Fruit fly (Drosophila melanogaster): ENCODE data around the gene CG32017.

CG32017 gene

dm6 chr4:1146456-1146855 is 15.5 kb downstream of the CG32017 start (continued):
- TF ChIP-seq Ets97D (GFP tag; optimal IDR thresholded peaks at IDR 0.05) (peak; percentile 71), Nf-YA (GFP tag; IDR thresholded peaks at IDR 0.05) (no peak), CG14710 (tag; optimal IDR thresholded peaks at IDR 0.05) (peak; percentile 2), CG12769 (tag; optimal IDR thresholded peaks at IDR 0.05) (peak; percentile 29), CkIIα-i1 (GFP tag; IDR thresholded peaks at IDR 0.05) (no peak), CG10147 (GFP tag; optimal IDR thresholded peaks at IDR 0.05) (no peak), CG17385 (GFP tag; optimal IDR thresholded peaks at IDR 0.05) (peak; percentile 38), luna (GFP tag; optimal IDR thresholded peaks at IDR 0.05) (no peak), Mrtf (GFP tag; IDR thresholded peaks at IDR 0.05) (no peak), peb (GFP tag; IDR thresholded peaks at IDR 0.05) (no peak), gcm (GFP tag; optimal IDR thresholded peaks at IDR 0.05) (no peak), CG12236 (GFP tag; optimal IDR thresholded peaks at IDR 0.05) (no peak), gcm2 (GFP tag; optimal IDR thresholded peaks at IDR 0.05) (no peak), phol (tag; optimal IDR thresholded peaks at IDR 0.05) (peak; percentile 7), pfk (GFP tag; optimal IDR thresholded peaks at IDR 0.05) (peak; percentile 67), CG34224 (GFP tag; IDR thresholded peaks at IDR 0.05; ENCODE audit: partially characterized antibody) (no peak), CG13296 (GFP tag; optimal IDR thresholded peaks at IDR 0.05) (peak; percentile 24), dpn (GFP tag; optimal IDR thresholded peaks at IDR 0.05) (peak in 1 of 2 experiments; percentile 24), ATbp (GFP tag; optimal IDR thresholded peaks at IDR 0.05) (no peak), HLH54F (GFP tag; optimal IDR thresholded peaks at IDR 0.05) (peak; percentile 13), E2f2 (GFP tag; IDR thresholded peaks at IDR 0.05) (no peak), scrt (GFP tag; optimal IDR thresholded peaks at IDR 0.05) (no peak), NFAT (GFP tag; IDR thresholded peaks at IDR 0.05) (no peak), HLH3B (GFP tag; IDR thresholded peaks at IDR 0.05) (no peak), CG5245 (GFP tag; optimal IDR thresholded peaks at IDR 0.05) (no peak), CG7745 (tag; optimal IDR thresholded peaks at IDR 0.05) (no peak), tna (GFP tag; IDR thresholded peaks at IDR 0.05; ENCODE audit: partially characterized antibody) (no peak), CG11723 (GFP tag; optimal IDR thresholded peaks at IDR 0.05) (peak; percentile 98), salm (tag; optimal IDR thresholded peaks at IDR 0.05) (no peak), ato (GFP tag; IDR thresholded peaks at IDR 0.05; ENCODE audit: partially characterized antibody) (no peak), H2.0 (GFP tag; IDR thresholded peaks at IDR 0.05) (no peak), Dp (GFP tag; optimal IDR thresholded peaks at IDR 0.05) (no peak), fd102C (GFP tag; optimal IDR thresholded peaks at IDR 0.05) (no peak), Lpt (GFP tag; optimal IDR thresholded peaks at IDR 0.05) (no peak), unc-4 (GFP tag; IDR thresholded peaks at IDR 0.05; ENCODE audit: partially characterized antibody) (no peak), CG33213 (GFP tag; optimal IDR thresholded peaks at IDR 0.05) (peak; percentile 67), Ptx1 (GFP tag; IDR thresholded peaks at IDR 0.05) (no peak), Hr3 (GFP tag; optimal IDR thresholded peaks at IDR 0.05) (no peak), YL-1 (GFP tag; optimal IDR thresholded peaks at IDR 0.05) (peak; percentile 22), CG2875 (GFP tag; optimal IDR thresholded peaks at IDR 0.05) (no peak), CG10274 (GFP tag; optimal IDR thresholded peaks at IDR 0.05) (no peak), vnd (GFP tag; IDR thresholded peaks at IDR 0.05; ENCODE audit: partially characterized antibody) (0 out of 3 replicates have a peak, but pooled peaks have one; percentile 43), CG18011 (GFP tag; optimal IDR thresholded peaks at IDR 0.05) (no peak), HmgZ (tag; optimal IDR thresholded peaks at IDR 0.05) (no peak), ro (GFP tag; IDR thresholded peaks at IDR 0.05) (no peak), CG2120 (GFP tag; optimal IDR thresholded peaks at IDR 0.05) (peak; percentile 13), emc (GFP tag; optimal IDR thresholded peaks at IDR 0.05) (no peak), lbe (GFP tag; optimal IDR thresholded peaks at IDR 0.05) (no peak), CG1602 (GFP tag; optimal IDR thresholded peaks at IDR 0.05) (no peak), Sry-β (GFP tag; optimal IDR thresholded peaks at IDR 0.05) (no peak), sens (GFP tag) (peak; percentile 80)
